Fruit fly (Drosophila melanogaster) whole organism, embryonic: ENCODE data around the gene twf.
A peak's percentile ranks its signal among the peaks of the same experiment; 100 is the strongest.

ENCODE experiments used
- Ada2b ChIP-seq: fragments of 200-800 bp; sonication (Bioruptor generic); IDR thresholded peaks from 2 replicates; pipeline ENCODE4 v1.3.6; 2022; ENCODE audit warnings: missing biosample characterization, missing genetic modification characterization
- CG10274 ChIP-seq: fragments of 200-800 bp; sonication (Bioruptor generic); optimal IDR thresholded peaks from 3 replicates; lab custom pipeline; 2017; ENCODE audit warnings: missing biosample characterization, mild to moderate bottlenecking, missing genetic modification characterization
- CG11398 ChIP-seq: fragments of 200-800 bp; sonication (Bioruptor generic); optimal IDR thresholded peaks from 2 replicates; lab custom pipeline; 2016; ENCODE audit warnings: missing biosample characterization, missing genetic modification characterization
- CG11560 ChIP-seq: fragments of 200-800 bp; sonication (Bioruptor generic); IDR thresholded peaks from 3 replicates; pipeline ENCODE4 v1.3.6; 2022; ENCODE audit warnings: missing biosample characterization, missing genetic modification characterization
- CG12659 ChIP-seq: fragments of 200-800 bp; sonication (Bioruptor generic); optimal IDR thresholded peaks from 3 replicates; lab custom pipeline; 2017; ENCODE audit warnings: mild to moderate bottlenecking, missing biosample characterization, missing genetic modification reagents, missing genetic modification characterization
- CG12744 ChIP-seq: fragments of 200-800 bp; sonication (Bioruptor generic); optimal IDR thresholded peaks from 2 replicates; lab custom pipeline; 2016; ENCODE audit warnings: missing biosample characterization, missing genetic modification characterization
- CG13296 ChIP-seq: fragments of 200-800 bp; sonication (Bioruptor generic); optimal IDR thresholded peaks from 3 replicates; lab custom pipeline; 2018; ENCODE audit warnings: missing biosample characterization, mild to moderate bottlenecking, missing genetic modification characterization
- CG14050 ChIP-seq: fragments of 200-800 bp; sonication (Bioruptor generic); IDR thresholded peaks from 3 replicates; pipeline ENCODE4 v1.3.6; 2022; ENCODE audit warnings: missing biosample characterization, missing genetic modification characterization
- CG15073 ChIP-seq: fragments of 200-800 bp; sonication (Bioruptor generic); optimal IDR thresholded peaks from 2 replicates; lab custom pipeline; 2016; ENCODE audit warnings: missing biosample characterization, missing genetic modification characterization
- CG15479 ChIP-seq: fragments of 200-800 bp; sonication (Bioruptor generic); optimal IDR thresholded peaks from 3 replicates; lab custom pipeline; 2019; ENCODE audit warnings: missing biosample characterization, mild to moderate bottlenecking, missing genetic modification characterization, moderate library complexity
- CG17568 ChIP-seq: fragments of 200-800 bp; sonication (Bioruptor generic); optimal IDR thresholded peaks from 2 replicates; lab custom pipeline; 2018; ENCODE audit warnings: missing biosample characterization, mild to moderate bottlenecking, missing genetic modification characterization, moderate library complexity
- CG18476 ChIP-seq: fragments of 200-800 bp; sonication (Bioruptor generic); optimal IDR thresholded peaks from 2 replicates; lab custom pipeline; 2016; ENCODE audit warnings: missing biosample characterization, mild to moderate bottlenecking, missing genetic modification characterization
- CG32532 ChIP-seq: fragments of 200-800 bp; sonication (Bioruptor generic); IDR thresholded peaks from 2 replicates; pipeline ENCODE4 v1.3.6; 2022; ENCODE audit warnings: missing biosample characterization, missing genetic modification characterization
- CG3726 ChIP-seq: fragments of 200-800 bp; sonication (Bioruptor generic); IDR thresholded peaks from 3 replicates; pipeline ENCODE4, ENCODE4 v1.3.6; 2022; ENCODE audit warnings: missing biosample characterization, missing genetic modification characterization
- CG3995 ChIP-seq: fragments of 200-800 bp; sonication (Bioruptor generic); optimal IDR thresholded peaks from 3 replicates; lab custom pipeline; 2016; ENCODE audit warnings: missing biosample characterization, missing genetic modification characterization
- CG4424 ChIP-seq: fragments of 200-800 bp; sonication (Bioruptor generic); optimal IDR thresholded peaks from 3 replicates; lab custom pipeline; 2016; ENCODE audit warnings: missing biosample characterization, missing genetic modification characterization
- CG6683 ChIP-seq: fragments of 200-800 bp; sonication (Bioruptor generic); optimal IDR thresholded peaks from 2 replicates; lab custom pipeline; 2017; ENCODE audit warnings: missing biosample characterization, mild to moderate bottlenecking, missing genetic modification characterization, missing genetic modification reagents
- CG7987 ChIP-seq: fragments of 200-800 bp; sonication (Bioruptor generic); optimal IDR thresholded peaks from 2 replicates; lab custom pipeline; 2018; ENCODE audit warnings: missing biosample characterization, mild to moderate bottlenecking, missing genetic modification characterization, moderate library complexity
- CG9609 ChIP-seq: fragments of 200-800 bp; sonication (Bioruptor generic); optimal IDR thresholded peaks from 3 replicates; lab custom pipeline; 2016; ENCODE audit warnings: missing biosample characterization, missing genetic modification characterization
- Dek ChIP-seq: fragments of 200-800 bp; sonication (Bioruptor generic); optimal IDR thresholded peaks from 3 replicates; lab custom pipeline; 2019; ENCODE audit warnings: missing biosample characterization, mild to moderate bottlenecking, missing genetic modification characterization, moderate library complexity
- Dip2 ChIP-seq: fragments of 200-800 bp; sonication (Bioruptor generic); IDR thresholded peaks from 2 replicates; pipeline ENCODE4 v1.3.6; 2022; ENCODE audit warnings: missing biosample characterization, missing genetic modification characterization
- HLHmδ ChIP-seq: fragments of 200-800 bp; sonication (Bioruptor generic); optimal IDR thresholded peaks from 2 replicates; lab custom pipeline; 2018; ENCODE audit warnings: missing biosample characterization, mild to moderate bottlenecking, missing genetic modification characterization, moderate library complexity
- HmgD ChIP-seq: fragments of 200-800 bp; sonication (Bioruptor generic); optimal IDR thresholded peaks from 3 replicates; lab custom pipeline; 2016; ENCODE audit warnings: missing biosample characterization, missing genetic modification characterization
- Hsf ChIP-seq: fragments of 200-800 bp; sonication (Bioruptor generic); optimal IDR thresholded peaks from 3 replicates; lab custom pipeline; 2016; ENCODE audit warnings: missing biosample characterization, missing genetic modification characterization
- Kr ChIP-seq: fragments of 200-800 bp; sonication (Bioruptor generic); optimal IDR thresholded peaks from 2 replicates; lab custom pipeline; 2017; ENCODE audit warnings: missing biosample characterization, mild to moderate bottlenecking, missing genetic modification characterization
- Ptx1 ChIP-seq: fragments of 200-800 bp; sonication (Bioruptor generic); IDR thresholded peaks from 2 replicates; pipeline ENCODE4 v1.3.6; 2022; ENCODE audit warnings: missing biosample characterization, missing genetic modification characterization
- al ChIP-seq: fragments of 200-800 bp; sonication (Bioruptor generic); IDR thresholded peaks from 2 replicates; pipeline ENCODE4 v1.3.6; 2022; ENCODE audit warnings: missing biosample characterization, missing genetic modification characterization
- ap ChIP-seq: fragments of 200-800 bp; sonication (Bioruptor generic); IDR thresholded peaks from 2 replicates; pipeline ENCODE4 v1.3.6; 2022; ENCODE audit warnings: missing biosample characterization, missing genetic modification characterization
- cad ChIP-seq: fragments of >200 bp; optimal IDR thresholded peaks from 2 replicates; lab custom pipeline; 2017; ENCODE audit warnings: missing biosample characterization, missing genetic modification characterization
- dmrt11E ChIP-seq: fragments of 200-800 bp; sonication (Bioruptor generic); optimal IDR thresholded peaks from 3 replicates; lab custom pipeline; 2018; ENCODE audit warnings: missing biosample characterization, mild to moderate bottlenecking, missing genetic modification characterization, moderate library complexity
- eyg ChIP-seq: fragments of 200-800 bp; sonication (Bioruptor generic); optimal IDR thresholded peaks from 3 replicates; lab custom pipeline; 2016; ENCODE audit warnings: missing biosample characterization, missing genetic modification characterization
- fd96Cb ChIP-seq: fragments of 200-800 bp; sonication (Bioruptor generic); optimal IDR thresholded peaks from 2 replicates; lab custom pipeline; 2018; ENCODE audit warnings: missing biosample characterization, mild to moderate bottlenecking, missing genetic modification characterization, moderate library complexity
- fu2 ChIP-seq: fragments of 200-800 bp; sonication (Bioruptor generic); optimal IDR thresholded peaks from 2 replicates; lab custom pipeline; 2016; ENCODE audit warnings: missing biosample characterization, missing genetic modification characterization
- gce ChIP-seq: fragments of 200-800 bp; sonication (Bioruptor generic); IDR thresholded peaks from 3 replicates; pipeline ENCODE4 v1.3.6; 2022; ENCODE audit warnings: missing biosample characterization, missing genetic modification characterization
- gcm ChIP-seq: fragments of 200-800 bp; sonication (Bioruptor generic); optimal IDR thresholded peaks from 2 replicates; lab custom pipeline; 2019; ENCODE audit warnings: missing biosample characterization, mild to moderate bottlenecking, missing genetic modification characterization, moderate library complexity
- grn ChIP-seq: fragments of 200-800 bp; sonication (Bioruptor generic); optimal IDR thresholded peaks from 3 replicates; lab custom pipeline; 2017; ENCODE audit warnings: missing biosample characterization, missing genetic modification characterization
- hbn ChIP-seq: fragments of 200-800 bp; sonication (Bioruptor generic); IDR thresholded peaks from 2 replicates; pipeline ENCODE4 v1.3.6; 2022; ENCODE audit warnings: missing biosample characterization, missing genetic modification characterization; ENCODE audit not compliant: partially characterized antibody
- luna ChIP-seq: fragments of 200-800 bp; sonication (Bioruptor generic); optimal IDR thresholded peaks from 2 replicates; lab custom pipeline; 2016; ENCODE audit warnings: missing biosample characterization, missing genetic modification characterization
- odd ChIP-seq: fragments of 200-800 bp; sonication (Bioruptor generic); optimal IDR thresholded peaks from 2 replicates; lab custom pipeline; 2017; ENCODE audit warnings: missing biosample characterization, mild to moderate bottlenecking, missing genetic modification characterization
- otp ChIP-seq: fragments of 200-800 bp; sonication (Bioruptor generic); IDR thresholded peaks from 3 replicates; pipeline ENCODE4, ENCODE4 v1.3.6; 2022; ENCODE audit warnings: missing biosample characterization, missing genetic modification characterization
- ranshi ChIP-seq: fragments of 200-800 bp; sonication (Bioruptor generic); IDR thresholded peaks from 2 replicates; pipeline ENCODE4 v1.3.6; 2022; ENCODE audit warnings: missing biosample characterization, missing genetic modification characterization
- schlank ChIP-seq: fragments of 200-800 bp; sonication (Bioruptor generic); optimal IDR thresholded peaks from 2 replicates; lab custom pipeline; 2018; ENCODE audit warnings: missing biosample characterization, mild to moderate bottlenecking, missing genetic modification characterization
- sens ChIP-seq: fragments of 200-800 bp; sonication (Bioruptor generic); peaks from one replicate; lab custom pipeline; 2016; ENCODE audit warnings: missing biosample characterization, missing genetic modification characterization
- seq ChIP-seq: fragments of 200-800 bp; sonication (Bioruptor generic); IDR thresholded peaks from 2 replicates; pipeline ENCODE4 v1.3.6; 2022; ENCODE audit warnings: missing biosample characterization, missing genetic modification characterization
- sisA ChIP-seq: fragments of 200-800 bp; sonication (Bioruptor generic); IDR thresholded peaks from 2 replicates; pipeline ENCODE4 v1.3.6; 2022; ENCODE audit warnings: missing biosample characterization, missing genetic modification characterization
- slou ChIP-seq: fragments of 200-800 bp; sonication (Bioruptor generic); optimal IDR thresholded peaks from 3 replicates; lab custom pipeline; 2016; ENCODE audit warnings: missing biosample characterization, missing genetic modification characterization
- tgo ChIP-seq: fragments of 200-800 bp; sonication (Bioruptor generic); IDR thresholded peaks from 3 replicates; pipeline ENCODE4 v1.3.6; 2022; ENCODE audit warnings: missing biosample characterization, missing genetic modification characterization
- tna ChIP-seq: fragments of 200-800 bp; sonication (Bioruptor generic); IDR thresholded peaks from 2 replicates; pipeline ENCODE4 v1.3.6; 2022; ENCODE audit warnings: missing biosample characterization, missing genetic modification characterization; ENCODE audit not compliant: partially characterized antibody
- unpg ChIP-seq: fragments of 200-800 bp; sonication (Bioruptor generic); optimal IDR thresholded peaks from 3 replicates; lab custom pipeline; 2018; ENCODE audit warnings: missing biosample characterization, mild to moderate bottlenecking, missing genetic modification characterization, moderate library complexity
- zf30C ChIP-seq: fragments of 200-800 bp; sonication (Bioruptor generic); optimal IDR thresholded peaks from 3 replicates; lab custom pipeline; 2018; ENCODE audit warnings: missing biosample characterization, mild to moderate bottlenecking, missing genetic modification characterization

The twf gene

dm6 chr3R:14108158-14108921 is 14.1 kb upstream of the twf start, which contains the start of gene CG12402 (continued):
- TF ChIP-seq CG9609 (no peak), slou (no peak), tgo (GFP tag; lab: Robert Waterston, UW) (peak; percentile 86), gcm (GFP tag; lab: Kevin White, UChicago) (peak; percentile 86), Ptx1 (GFP tag; lab: Robert Waterston, UW) (peak; percentile 89), cad (GFP tag; lab: Kevin White, UChicago) (no peak), CG10274 (GFP tag; lab: Kevin White, UChicago) (peak; percentile 48), luna (GFP tag; lab: Kevin White, UChicago) (no peak), CG12744 (GFP tag; lab: Kevin White, UChicago) (peak; percentile 36), CG7987 (peak; percentile 61), seq (GFP tag; lab: Robert Waterston, UW) (peak; percentile 92), Dip2 (GFP tag; lab: Robert Waterston, UW) (no peak), grn (GFP tag; lab: Kevin White, UChicago) (peak; percentile 79), HmgD (GFP tag; lab: Kevin White, UChicago) (peak; percentile 45), CG15479 (GFP tag; lab: Kevin White, UChicago) (peak; percentile 30), hbn (GFP tag; lab: Robert Waterston, UW) (peak; percentile 29; the same call in 1 of the 2 replicates), CG3995 (GFP tag; lab: Kevin White, UChicago) (no peak), CG11398 (GFP tag; lab: Kevin White, UChicago) (no peak), CG17568 (peak; percentile 99), CG6683 (GFP tag; lab: Kevin White, UChicago) (peak; percentile 69), Ada2b (GFP tag; lab: Robert Waterston, UW) (peak; percentile 88), sisA (GFP tag; lab: Robert Waterston, UW) (peak; percentile 83), CG11560 (tag; lab: Robert Waterston, UW) (no peak), CG13296 (GFP tag; lab: Kevin White, UChicago) (peak; percentile 86), CG32532 (GFP tag; lab: Robert Waterston, UW) (peak; percentile 80), sens (GFP tag; lab: Kevin White, UChicago) (peak; percentile 92), HLHmδ (GFP tag; lab: Kevin White, UChicago) (peak; percentile 74), Hsf (GFP tag; lab: Kevin White, UChicago) (peak; percentile 71), schlank (peak; percentile 12), CG14050 (GFP tag; lab: Robert Waterston, UW) (peak; percentile 82), tna (GFP tag; lab: Robert Waterston, UW) (peak; percentile 17; the same call in 1 of the 2 replicates), CG3726 (peak; percentile 81; the same call in 2 of the 3 replicates), CG18476 (GFP tag; lab: Kevin White, UChicago) (peak; percentile 73), fu2 (GFP tag; lab: Kevin White, UChicago) (no peak), eyg (peak; percentile 6), odd (GFP tag; lab: Kevin White, UChicago) (peak; percentile 69), dmrt11E (tag; lab: Kevin White, UChicago) (peak; percentile 73), CG4424 (GFP tag; lab: Kevin White, UChicago) (peak; percentile 88), Dek (tag; lab: Kevin White, UChicago) (peak; percentile 69), CG12659 (GFP tag; lab: Kevin White, UChicago) (peak; percentile 79), Kr (peak; percentile 60), gce (GFP tag; lab: Robert Waterston, UW) (peak; percentile 84), fd96Cb (tag; lab: Kevin White, UChicago) (peak; percentile 86), zf30C (GFP tag; lab: Kevin White, UChicago) (peak; percentile 99), ranshi (peak; percentile 85), CG15073 (GFP tag; lab: Kevin White, UChicago) (no peak), ap (GFP tag; lab: Robert Waterston, UW) (peak; percentile 83), otp (peak; percentile 92), unpg (peak; percentile 90), al (GFP tag; lab: Robert Waterston, UW) (peak; percentile 25; the same call in 1 of the 2 replicates)
